Fruit fly (Drosophila melanogaster) S2 (cell line): ENCODE results near the gene Dsp1.

Experiments used
- CG8478 ChIP-seq: fragments of >200 bp; optimal IDR thresholded peaks from 2 replicates; lab custom pipeline; 2018
- CTCF ChIP-seq, 2 experiments: fragments of >200 bp; optimal IDR thresholded peaks; 2 replicates each; lab custom pipeline; 2018

Dsp1 gene

DNA sequence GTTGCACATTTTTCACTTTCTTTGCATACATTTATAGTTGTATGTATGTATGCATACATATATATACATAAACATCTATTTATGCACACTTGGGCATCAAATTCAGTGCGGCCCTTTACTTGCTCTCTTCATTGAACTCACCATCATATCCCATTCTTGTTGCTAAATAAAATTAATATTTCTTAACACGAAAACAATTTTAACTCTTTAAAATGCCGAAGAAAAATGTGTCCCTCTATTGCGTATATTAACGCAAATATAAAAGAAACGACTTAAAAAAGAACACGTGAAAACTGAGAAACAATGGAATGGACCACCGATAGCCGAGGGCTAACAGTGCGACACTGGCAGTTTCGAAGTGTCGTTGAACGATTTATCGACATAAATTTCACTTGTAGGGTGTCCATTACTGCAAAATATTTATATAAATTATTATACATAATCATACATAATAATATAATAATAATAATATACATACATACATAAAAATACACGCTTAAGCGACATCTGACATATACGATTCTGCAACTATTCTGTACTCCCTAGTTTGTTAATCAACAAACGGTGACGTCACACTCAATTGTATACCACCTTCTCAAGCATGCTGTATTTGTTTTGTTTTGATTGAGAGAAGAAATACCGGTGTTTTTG is 25.4 kb downstream of the Dsp1 start, which contains the start of the genes U2af50 and PIG-Q:
TSS of gene U2af50 (minus strand) at position 370 of the 651 bp plus-strand sequence.
TSS of gene PIG-Q (plus strand) at position 474 of the 651 bp plus-strand sequence.
- no peak for TF ChIP-seq CTCF (optimal IDR thresholded peaks at IDR 0.05; lab: Kevin White, UChicago)
- no peak for TF ChIP-seq CG8478 (lab: Kevin White, UChicago)

DNA sequence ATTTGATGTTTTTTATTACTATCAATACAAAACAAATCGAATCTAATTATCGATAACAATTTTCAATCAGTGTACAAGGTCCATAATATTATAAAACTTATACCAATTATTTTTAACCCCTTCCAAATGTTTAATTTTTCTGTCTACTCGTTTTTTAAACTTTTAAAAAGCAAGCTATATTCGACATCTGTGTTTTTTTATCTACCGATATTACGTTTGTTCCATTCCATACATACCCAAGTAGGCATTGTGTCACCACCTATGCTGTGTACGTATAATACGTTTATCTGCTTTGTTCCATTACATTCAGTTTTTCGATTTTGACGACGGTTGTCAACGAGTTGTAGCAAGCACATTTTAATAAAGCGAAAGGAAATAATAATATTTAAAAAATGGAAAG is 27.9 kb downstream of the Dsp1 start, which contains the start of gene nonA:
TSS of gene nonA (plus strand) at position 264 of the 400 bp plus-strand sequence.
- TF ChIP-seq CTCF (optimal IDR thresholded peaks at IDR 0.05; lab: Kevin White, UChicago): no peak
- no peak for TF ChIP-seq CG8478 (lab: Kevin White, UChicago)

- TF ChIP-seq CG8478 (lab: Kevin White, UChicago): no peak
- no peak for TF ChIP-seq CTCF (optimal IDR thresholded peaks at IDR 0.05; lab: Kevin White, UChicago)
Measured at dm6 chrX:16368585-16368984, 35.2 kb downstream of the Dsp1 start.

DNA sequence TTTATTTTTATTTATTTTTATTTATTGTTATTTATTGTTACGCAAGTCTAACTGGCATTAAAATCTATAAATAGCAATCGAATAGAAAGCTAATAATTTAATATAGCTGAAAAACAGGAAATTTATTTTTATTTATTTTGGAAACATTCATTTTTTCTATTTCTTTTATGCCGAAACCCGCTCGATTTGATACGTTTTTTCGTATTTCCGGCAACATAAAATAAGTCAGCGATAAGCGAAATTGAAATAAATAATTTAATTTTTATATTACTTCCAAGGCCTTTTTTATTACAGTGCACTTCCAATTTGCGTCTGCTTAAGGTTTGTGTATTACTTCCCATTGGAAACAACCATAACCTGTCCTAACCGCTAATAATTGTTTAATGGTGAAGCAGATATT is 38.5 kb downstream of the Dsp1 start:
- TF ChIP-seq CG8478 (lab: Kevin White, UChicago): no peak
- TF ChIP-seq CTCF (optimal IDR thresholded peaks at IDR 0.05; lab: Kevin White, UChicago): no peak

DNA sequence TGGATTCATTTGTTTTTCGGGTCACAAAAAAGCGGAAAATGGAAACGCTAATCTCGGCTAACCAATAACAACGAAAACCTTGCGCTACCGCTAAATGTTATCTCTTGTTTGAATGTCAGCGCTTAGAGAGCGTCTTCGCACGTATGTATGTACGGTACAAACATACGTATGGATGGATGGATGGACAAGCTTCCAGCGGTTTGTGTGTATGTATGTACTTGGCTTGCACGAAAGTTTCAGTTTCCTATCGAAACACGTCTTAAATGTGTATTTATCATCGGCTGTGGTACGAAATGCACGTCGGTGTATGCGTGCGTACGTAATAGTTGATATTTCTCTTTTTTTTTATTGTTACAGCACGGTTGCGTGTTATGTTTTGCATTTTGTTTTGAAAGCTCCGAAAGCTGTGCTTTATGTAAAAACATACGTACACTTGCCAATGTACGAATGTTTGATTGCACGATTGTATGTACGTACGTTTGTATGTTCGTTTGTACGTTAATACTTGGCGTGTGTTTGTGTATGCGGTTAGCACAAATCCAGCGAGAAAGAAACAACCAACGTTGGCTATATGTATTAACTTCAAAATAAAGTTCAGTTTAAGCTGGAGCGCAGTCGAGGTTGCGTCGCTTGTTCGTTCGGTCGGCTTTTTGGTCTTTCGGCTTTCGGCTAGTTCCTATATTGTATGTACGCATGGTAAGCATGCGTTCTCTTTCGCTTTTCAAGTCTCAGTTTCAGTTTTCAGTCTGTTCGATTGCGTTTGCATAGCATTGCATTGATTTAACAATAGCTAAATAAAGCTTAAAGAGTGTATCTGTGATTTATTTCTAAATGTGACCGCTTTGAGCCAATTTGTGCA is 39.3 kb downstream of the Dsp1 start, which contains the start of gene Fur2:
TSS of gene Fur2 (plus strand) at position 595 of the 859 bp plus-strand sequence.
- TF ChIP-seq CG8478 (lab: Kevin White, UChicago) (no peak), CTCF (optimal IDR thresholded peaks at IDR 0.05; lab: Kevin White, UChicago) (no peak)

dm6 chrX:16373541-16373940 is 40.1 kb downstream of the Dsp1 start:
- TF ChIP-seq CTCF (optimal IDR thresholded peaks at IDR 0.05; lab: Kevin White, UChicago): no peak
- no peak for TF ChIP-seq CG8478 (lab: Kevin White, UChicago)

dm6 chrX:16374059-16374458 is 40.6 kb downstream of the Dsp1 start:
- TF ChIP-seq CG8478 (lab: Kevin White, UChicago): no peak
- no peak for TF ChIP-seq CTCF (optimal IDR thresholded peaks at IDR 0.05; lab: Kevin White, UChicago)

dm6 chrX:16383667-16384515 is 50.5 kb downstream of the Dsp1 start:
- TF ChIP-seq CG8478 (lab: Kevin White, UChicago) (no peak), CTCF (optimal IDR thresholded peaks at IDR 0.05; lab: Kevin White, UChicago) (no peak)

DNA sequence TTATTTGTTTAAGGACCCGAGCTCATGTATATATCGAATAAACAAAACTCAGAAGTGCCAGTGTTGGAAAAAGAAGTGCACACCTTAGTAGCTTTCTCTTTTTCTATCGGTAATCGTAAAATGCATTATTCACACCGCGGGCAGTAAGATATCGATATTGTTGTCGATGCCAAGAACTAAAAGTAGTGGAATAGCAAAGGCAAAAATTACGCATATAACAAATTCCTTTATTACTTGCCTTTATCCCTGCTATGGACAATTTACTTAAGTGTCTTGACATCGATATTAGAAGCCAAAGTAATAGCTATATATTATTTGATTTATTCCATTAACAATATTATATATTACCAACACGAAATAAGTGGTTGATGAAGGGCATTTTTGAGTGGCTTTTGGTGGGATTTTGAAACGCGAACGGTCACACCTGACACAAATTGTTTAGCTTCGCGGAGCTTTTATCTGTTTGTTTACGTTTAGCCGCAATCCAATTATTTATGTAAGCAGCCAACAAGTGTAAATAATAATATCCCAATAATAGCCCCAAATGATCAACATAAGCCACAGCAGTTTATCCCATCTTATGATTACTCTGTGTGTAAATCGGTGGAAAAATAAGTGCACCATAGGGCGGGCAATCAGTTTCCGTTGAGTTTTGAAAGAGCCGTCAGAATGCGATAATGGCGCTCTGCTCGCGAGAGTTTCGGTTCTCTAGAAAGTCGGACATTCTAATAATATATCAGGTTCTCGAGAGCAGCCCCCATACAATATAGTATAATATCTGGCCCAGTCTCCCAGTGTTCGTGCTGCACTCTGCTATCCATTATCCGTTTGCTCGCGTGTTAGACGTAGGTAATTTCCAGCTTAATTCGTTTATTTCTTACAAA is 51.7 kb downstream of the Dsp1 start, which contains the start of the genes CG9992 and CG4239:
TSS of gene CG9992 (minus strand) at position 66 of the 884 bp plus-strand sequence.
TSS of gene CG4239 (plus strand) at position 436 of the 884 bp plus-strand sequence.
- TF ChIP-seq CG8478 (lab: Kevin White, UChicago) (no peak), CTCF (optimal IDR thresholded peaks at IDR 0.05; lab: Kevin White, UChicago) (no peak)

dm6 chrX:16385942-16386392 is 52.6 kb downstream of the Dsp1 start:
- TF ChIP-seq CTCF (optimal IDR thresholded peaks at IDR 0.05; lab: Kevin White, UChicago) (no peak), CG8478 (lab: Kevin White, UChicago) (no peak)
